Fruit fly (Drosophila melanogaster): ENCODE data around the gene mnd.
A peak's percentile ranks its signal among the peaks of the same experiment; 100 is the strongest.

The mnd gene

DNA sequence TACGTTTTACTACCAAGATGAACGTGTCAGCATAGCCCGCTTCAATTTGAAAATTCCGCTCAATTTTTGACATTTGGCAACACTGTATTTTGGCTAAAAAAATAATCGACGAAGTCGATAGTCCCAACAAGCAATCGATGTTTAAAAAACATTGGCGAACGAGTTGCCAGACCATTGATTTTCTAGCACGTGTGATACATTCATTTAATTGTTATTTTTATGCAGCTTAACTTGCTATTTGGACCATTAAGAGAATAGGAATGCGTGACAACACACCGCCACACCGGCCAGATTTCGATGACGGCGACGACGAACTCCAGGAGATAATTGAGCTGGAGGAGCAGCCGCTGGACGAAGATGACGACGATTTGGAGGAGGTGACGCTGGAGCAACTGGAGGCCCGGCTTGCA, 2.2 kb upstream of the mnd start, which contains the start of gene CG5114 (continued):
- TF ChIP-seq jim (GFP tag; optimal IDR thresholded peaks at IDR 0.05) = no peak
- no peak for TF ChIP-seq N (GFP tag; optimal IDR thresholded peaks at IDR 0.05)
- TF ChIP-seq dl (GFP tag; optimal IDR thresholded peaks at IDR 0.05; ENCODE audit: insufficient read depth in 1 of 2, partially characterized antibody in 2 of 2) = no peak

DNA sequence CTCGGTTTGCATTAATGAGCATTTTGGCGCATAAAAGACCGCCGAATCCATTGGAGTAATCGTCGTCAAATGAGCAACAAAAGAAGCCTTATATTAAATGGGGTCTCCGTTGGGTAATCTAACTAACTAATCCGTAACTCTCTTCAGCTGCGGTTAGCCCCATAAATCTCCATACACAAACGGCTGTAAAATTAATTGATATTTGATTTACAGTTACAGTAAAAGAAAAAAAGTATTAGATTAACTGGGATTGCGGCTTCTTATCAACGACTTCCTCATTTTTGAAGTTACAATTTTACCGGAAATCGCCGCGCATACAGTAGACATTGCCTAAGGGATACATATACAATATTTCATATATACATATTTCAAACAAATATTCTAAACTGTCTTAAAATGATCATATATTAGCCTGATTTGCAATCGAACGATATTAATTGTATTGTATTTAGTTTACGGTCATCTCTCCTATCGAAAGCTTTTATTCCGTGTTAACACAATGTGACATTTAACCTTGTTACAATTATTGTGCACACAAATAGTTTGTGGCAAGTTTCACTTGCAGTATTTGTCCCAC, 1.5 kb downstream of the mnd start:
- no peak for TF ChIP-seq pan (optimal IDR thresholded peaks at IDR 0.05)
- TF ChIP-seq tai (GFP tag; optimal IDR thresholded peaks at IDR 0.05) = no peak
- no peak for TF ChIP-seq fru (GFP tag; optimal IDR thresholded peaks at IDR 0.05)
- no peak for TF ChIP-seq dmrt93B (GFP tag; optimal IDR thresholded peaks at IDR 0.05)
- TF ChIP-seq Hnf4 (GFP tag; optimal IDR thresholded peaks at IDR 0.05) = no peak
- TF ChIP-seq Sp1 (GFP tag; optimal IDR thresholded peaks at IDR 0.05) = no peak

DNA sequence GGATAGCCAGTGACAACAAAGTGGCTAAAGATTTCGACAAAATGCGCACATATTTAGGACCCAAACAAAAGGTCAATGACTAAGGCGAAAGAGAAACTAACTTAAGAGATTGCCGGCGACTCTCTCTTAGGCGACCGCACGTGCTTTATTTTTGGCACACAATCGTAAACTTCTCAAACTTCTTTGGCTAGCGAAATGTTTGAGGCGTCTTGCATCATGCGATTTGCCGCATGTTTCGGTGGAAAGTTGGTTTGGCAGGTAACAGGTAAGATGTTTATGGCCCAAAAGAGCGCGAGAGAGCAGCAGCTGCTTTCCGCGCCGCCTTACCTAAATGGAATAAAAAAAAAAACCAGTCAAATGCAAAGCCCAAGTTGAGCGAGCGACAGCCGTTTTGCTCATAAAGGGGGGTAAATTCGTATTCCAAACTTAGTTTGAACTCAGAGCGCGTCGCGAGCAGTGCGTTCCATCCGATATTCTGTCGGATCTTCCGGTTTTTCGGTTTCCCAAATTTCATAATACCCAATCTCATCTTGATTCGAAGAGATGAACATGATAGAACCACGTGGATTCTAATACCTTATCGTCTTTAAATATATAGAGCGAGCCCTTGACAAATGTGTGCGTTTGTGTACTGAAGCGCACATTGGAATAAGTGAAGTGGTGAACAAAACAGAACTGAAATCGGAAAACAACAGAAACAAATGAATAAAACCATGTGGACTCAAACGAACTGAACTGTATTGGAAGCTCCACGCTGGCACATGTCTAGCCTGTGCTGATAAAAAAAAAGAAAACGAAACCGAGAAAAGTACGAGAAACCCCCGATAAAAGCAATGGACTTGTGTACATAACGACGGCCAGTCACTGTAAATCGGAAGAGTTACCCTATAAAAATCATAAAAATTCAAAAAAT, 2.3 kb downstream of the mnd start:
- peak; percentile 90 to 97 for TF ChIP-seq dl (GFP tag; optimal IDR thresholded peaks at IDR 0.05; ENCODE audit: insufficient read depth in 1 of 2, partially characterized antibody in 2 of 2)
- peak; percentile 22 for TF ChIP-seq tai (GFP tag; optimal IDR thresholded peaks at IDR 0.05)
- peak; percentile 47 for TF ChIP-seq jim (GFP tag; optimal IDR thresholded peaks at IDR 0.05)
- peak; percentile 99 for TF ChIP-seq Dif (GFP tag; optimal IDR thresholded peaks at IDR 0.05; ENCODE audit: partially characterized antibody)
- TF ChIP-seq Sp1 (GFP tag; optimal IDR thresholded peaks at IDR 0.05) = peak; percentile 2
- peak; percentile 24 for TF ChIP-seq woc (GFP tag; optimal IDR thresholded peaks at IDR 0.05)
- peak; percentile 99 for TF ChIP-seq Vsx2 (GFP tag; optimal IDR thresholded peaks at IDR 0.05; ENCODE audit: partially characterized antibody)
- TF ChIP-seq dmrt93B (GFP tag; optimal IDR thresholded peaks at IDR 0.05) = no peak
- TF ChIP-seq Hnf4 (GFP tag; optimal IDR thresholded peaks at IDR 0.05) = no peak
- peak; percentile 21 for TF ChIP-seq psq (GFP tag; optimal IDR thresholded peaks at IDR 0.05)
- TF ChIP-seq CG32264 (GFP tag; optimal IDR thresholded peaks at IDR 0.05) = no peak

DNA sequence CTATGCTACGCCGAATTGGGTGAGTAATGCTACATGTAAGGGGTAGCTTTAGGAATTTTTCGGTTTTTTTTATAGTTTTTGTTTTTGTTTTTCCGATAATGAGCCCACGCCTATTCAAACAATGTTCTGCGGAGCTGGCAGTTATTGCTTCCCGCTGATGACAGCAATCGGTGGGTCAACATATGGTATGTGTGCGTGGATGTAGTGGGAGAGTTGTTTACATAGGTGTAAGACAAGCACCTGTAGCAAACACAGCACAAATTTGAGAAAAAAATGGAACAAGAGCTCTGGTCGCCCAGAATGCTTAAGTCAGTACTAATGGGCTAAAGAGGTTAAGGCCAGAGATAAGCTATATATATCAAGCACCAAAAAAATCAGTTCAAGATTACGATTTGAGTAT, 3.3 kb downstream of the mnd start:
- no peak for TF ChIP-seq CrebA (GFP tag; optimal IDR thresholded peaks at IDR 0.05; ENCODE audit: borderline replicate concordance)
- TF ChIP-seq tai (GFP tag; optimal IDR thresholded peaks at IDR 0.05) = no peak
- TF ChIP-seq psq (GFP tag; optimal IDR thresholded peaks at IDR 0.05) = no peak
- no peak for TF ChIP-seq Hr83 (GFP tag; optimal IDR thresholded peaks at IDR 0.05; ENCODE audit: poor library complexity, severe bottlenecking)
- TF ChIP-seq h (GFP tag; optimal IDR thresholded peaks at IDR 0.05) = no peak
- TF ChIP-seq Dfd (GFP tag; optimal IDR thresholded peaks at IDR 0.05) = no peak
- TF ChIP-seq dmrt93B (GFP tag; optimal IDR thresholded peaks at IDR 0.05) = no peak
- no peak for TF ChIP-seq br (GFP tag; optimal IDR thresholded peaks at IDR 0.05)
- no peak for TF ChIP-seq Hnf4 (GFP tag; optimal IDR thresholded peaks at IDR 0.05)
- TF ChIP-seq Myc (optimal IDR thresholded peaks at IDR 0.05) = no peak
- no peak for TF ChIP-seq Dif (GFP tag; optimal IDR thresholded peaks at IDR 0.05; ENCODE audit: partially characterized antibody)
- no peak for TF ChIP-seq CG9705 (GFP tag; optimal IDR thresholded peaks at IDR 0.05)
- no peak for TF ChIP-seq dl (GFP tag; optimal IDR thresholded peaks at IDR 0.05; ENCODE audit: insufficient read depth in 1 of 2, partially characterized antibody in 2 of 2)
- TF ChIP-seq brk (GFP tag; optimal IDR thresholded peaks at IDR 0.05) = no peak
- no peak for TF ChIP-seq sage (GFP tag; optimal IDR thresholded peaks at IDR 0.05)
- no peak for TF ChIP-seq N (GFP tag; optimal IDR thresholded peaks at IDR 0.05)
- no peak for TF ChIP-seq OdsH (GFP tag; optimal IDR thresholded peaks at IDR 0.05)
- no peak for TF ChIP-seq foxo (GFP tag; optimal IDR thresholded peaks at IDR 0.05)
- TF ChIP-seq Rel (GFP tag; optimal IDR thresholded peaks at IDR 0.05) = no peak
- TF ChIP-seq Rel (tag; optimal IDR thresholded peaks at IDR 0.05) = no peak

DNA sequence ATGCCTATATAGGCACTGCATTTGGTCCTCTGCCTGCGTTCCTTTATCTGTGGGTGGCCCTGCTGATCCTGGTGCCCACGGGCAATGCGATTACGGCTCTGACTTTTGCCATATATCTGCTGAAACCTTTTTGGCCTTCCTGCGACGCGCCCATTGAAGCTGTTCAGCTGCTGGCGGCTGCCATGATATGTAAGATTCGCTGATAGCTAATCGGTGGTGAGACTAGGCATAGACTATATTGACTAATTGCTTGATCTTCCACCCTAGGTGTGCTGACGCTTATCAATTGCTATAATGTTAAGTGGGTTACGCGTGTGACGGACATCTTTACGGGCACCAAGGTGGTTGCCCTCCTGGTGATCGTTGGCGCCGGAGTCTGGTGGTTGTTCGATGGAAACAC, 5.0 kb downstream of the mnd start:
- TF ChIP-seq Dfd (GFP tag; optimal IDR thresholded peaks at IDR 0.05) = no peak
- TF ChIP-seq Myc (optimal IDR thresholded peaks at IDR 0.05) = no peak
- no peak for TF ChIP-seq pan (optimal IDR thresholded peaks at IDR 0.05)
- TF ChIP-seq OdsH (GFP tag; optimal IDR thresholded peaks at IDR 0.05) = no peak
- TF ChIP-seq dl (GFP tag; optimal IDR thresholded peaks at IDR 0.05; ENCODE audit: insufficient read depth in 1 of 2, partially characterized antibody in 2 of 2) = no peak
- no peak for TF ChIP-seq br (GFP tag; optimal IDR thresholded peaks at IDR 0.05)
- no peak for TF ChIP-seq HLH106 (tag; optimal IDR thresholded peaks at IDR 0.05)
- no peak for TF ChIP-seq sage (GFP tag; optimal IDR thresholded peaks at IDR 0.05)
- TF ChIP-seq dsf (GFP tag; optimal IDR thresholded peaks at IDR 0.05; ENCODE audit: borderline replicate concordance) = no peak
- TF ChIP-seq brk (GFP tag; optimal IDR thresholded peaks at IDR 0.05) = no peak
- no peak for TF ChIP-seq woc (GFP tag; optimal IDR thresholded peaks at IDR 0.05)
